Worm (Caenorhabditis elegans) whole organism, L4/young adult: Measurements from ENCODE around the gene F46C8.1.

ENCODE experiments used
- W03F9.2 ChIP-seq: fragments of 150-350 bp; optimal IDR thresholded peaks from 2 replicates; lab custom pipeline; 2014; ENCODE audit warnings: missing biosample characterization, missing genetic modification characterization
- dao-5 ChIP-seq: sonication (generic microtip); optimal IDR thresholded peaks from 2 replicates; lab custom pipeline; 2016; ENCODE audit warnings: missing genotype, missing genetic modification characterization, moderate library complexity, missing compliant biosample characterization
- him-1 ChIP-seq: sonication (generic microtip); optimal IDR thresholded peaks from 2 replicates; lab custom pipeline; 2016; ENCODE audit warnings: missing genotype, missing genetic modification reagents, missing genetic modification characterization, missing compliant biosample characterization

F46C8.1 gene

ce11 chrX:7573172-7573571, 24.9 kb downstream of the F46C8.1 start:
- no peak for TF ChIP-seq him-1 (tag; lab: Kevin White, UChicago)
- TF ChIP-seq dao-5 (tag; lab: Kevin White, UChicago) = no peak
- no peak for TF ChIP-seq W03F9.2 (tag; lab: Kevin White, UChicago)

ce11 chrX:7573572-7573628, 25.1 kb downstream of the F46C8.1 start, which contains the start of the genes unc-98 and F08C6.18:
Gene unc-98, minus strand, starts transcription at chrX:7573619.
Gene F08C6.18, minus strand, starts transcription at chrX:7573628.
- TF ChIP-seq dao-5 (tag; lab: Kevin White, UChicago) (no peak), W03F9.2 (tag; lab: Kevin White, UChicago) (no peak)

DNA sequence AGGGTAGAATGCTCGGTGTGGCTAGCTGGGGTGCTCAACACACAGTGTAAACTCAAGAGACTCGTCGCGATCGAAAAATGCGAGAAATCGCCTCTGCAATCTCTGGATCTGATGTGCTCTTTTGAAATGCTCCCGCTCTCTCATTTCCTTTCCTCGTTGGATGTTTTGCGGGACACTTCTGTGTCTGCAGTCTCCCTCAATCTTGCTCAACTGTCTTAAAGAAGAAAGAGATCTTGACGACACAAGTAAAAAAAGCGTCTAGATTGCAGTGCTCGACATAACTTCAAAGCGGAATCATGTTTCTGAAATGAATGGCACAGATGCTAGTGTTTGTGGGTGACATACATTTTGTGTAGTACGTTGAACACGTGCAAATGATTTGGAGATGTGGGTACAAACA, 25.4 kb downstream of the F46C8.1 start:
- TF ChIP-seq him-1 (tag; lab: Kevin White, UChicago) = no peak
- TF ChIP-seq W03F9.2 (tag; lab: Kevin White, UChicago) = no peak
- TF ChIP-seq dao-5 (tag; lab: Kevin White, UChicago) = no peak

ce11 chrX:7575939-7576338, 27.7 kb downstream of the F46C8.1 start:
- no peak for TF ChIP-seq dao-5 (tag; lab: Kevin White, UChicago)
- TF ChIP-seq him-1 (tag; lab: Kevin White, UChicago) = no peak
- TF ChIP-seq W03F9.2 (tag; lab: Kevin White, UChicago) = no peak

DNA sequence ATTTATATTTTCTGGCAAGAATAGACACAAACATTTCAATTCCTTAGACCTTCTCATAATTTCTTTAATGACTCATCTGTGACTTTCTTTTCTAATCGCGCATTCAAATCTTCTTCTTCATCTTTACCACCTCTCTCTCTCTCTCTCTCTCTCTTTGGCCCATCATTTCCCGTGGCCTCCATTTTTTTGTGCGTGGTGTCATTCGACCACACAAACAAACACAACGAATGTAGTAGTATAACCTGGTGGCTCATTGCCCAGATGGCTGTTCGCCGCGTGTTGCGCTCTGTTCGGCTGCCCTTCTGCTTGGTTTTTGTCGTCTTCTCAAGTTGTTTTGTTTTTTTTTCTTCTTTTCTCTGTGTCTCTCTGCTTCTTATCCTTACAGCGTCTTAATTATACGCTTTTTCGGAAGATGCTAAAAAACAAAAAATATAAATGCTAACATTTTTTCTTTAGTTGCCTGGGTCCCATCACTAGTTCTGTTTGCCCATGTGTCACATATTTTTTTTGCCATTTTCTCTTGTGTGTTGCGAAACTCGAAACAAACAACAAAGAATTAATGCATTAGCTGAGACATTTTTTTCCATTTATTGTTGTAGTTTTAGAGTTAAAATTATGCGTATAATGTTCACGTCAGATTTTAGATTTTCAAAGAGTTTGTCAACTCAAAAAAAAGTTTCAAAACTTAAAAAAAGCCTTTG, 29.4 kb downstream of the F46C8.1 start:
- TF ChIP-seq W03F9.2 (tag; lab: Kevin White, UChicago) (no peak), dao-5 (tag; lab: Kevin White, UChicago) (no peak), him-1 (tag; lab: Kevin White, UChicago) (no peak)

- no peak for TF ChIP-seq W03F9.2 (tag; lab: Kevin White, UChicago)
- TF ChIP-seq him-1 (tag; lab: Kevin White, UChicago) = no peak
- TF ChIP-seq dao-5 (tag; lab: Kevin White, UChicago) = no peak
These were observed 30.1 kb downstream of the F46C8.1 start for ce11 chrX:7578308-7578707.

ce11 chrX:7582223-7582622, 34.0 kb downstream of the F46C8.1 start:
- TF ChIP-seq dao-5 (tag; lab: Kevin White, UChicago) = no peak
- TF ChIP-seq him-1 (tag; lab: Kevin White, UChicago) = no peak
- no peak for TF ChIP-seq W03F9.2 (tag; lab: Kevin White, UChicago)

- TF ChIP-seq him-1 (tag; lab: Kevin White, UChicago) = no peak
These were observed 35.7 kb downstream of the F46C8.1 start for ce11 chrX:7583930-7584329.

ce11 chrX:7585610-7586259, 37.5 kb downstream of the F46C8.1 start, which contains the start of gene adt-2:
Gene adt-2, plus strand, starts transcription at chrX:7586209.
- TF ChIP-seq him-1 (tag; lab: Kevin White, UChicago) (no peak), W03F9.2 (tag; lab: Kevin White, UChicago) (no peak), dao-5 (tag; lab: Kevin White, UChicago) (no peak)

ce11 chrX:7586588-7586987, 38.3 kb downstream of the F46C8.1 start:
- no peak for TF ChIP-seq W03F9.2 (tag; lab: Kevin White, UChicago)
- TF ChIP-seq dao-5 (tag; lab: Kevin White, UChicago) = no peak
- no peak for TF ChIP-seq him-1 (tag; lab: Kevin White, UChicago)

- TF ChIP-seq W03F9.2 (tag; lab: Kevin White, UChicago) (no peak), dao-5 (tag; lab: Kevin White, UChicago) (no peak), him-1 (tag; lab: Kevin White, UChicago) (no peak)
These were observed 39.5 kb downstream of the F46C8.1 start for ce11 chrX:7587741-7588235.

ce11 chrX:7590756-7591155, 42.5 kb downstream of the F46C8.1 start:
- TF ChIP-seq him-1 (tag; lab: Kevin White, UChicago) (no peak), W03F9.2 (tag; lab: Kevin White, UChicago) (no peak), dao-5 (tag; lab: Kevin White, UChicago) (no peak)

- no peak for TF ChIP-seq W03F9.2 (tag; lab: Kevin White, UChicago)
- TF ChIP-seq dao-5 (tag; lab: Kevin White, UChicago) = no peak
- TF ChIP-seq him-1 (tag; lab: Kevin White, UChicago) = no peak
These were observed 45.8 kb downstream of the F46C8.1 start for ce11 chrX:7593931-7594544.

DNA sequence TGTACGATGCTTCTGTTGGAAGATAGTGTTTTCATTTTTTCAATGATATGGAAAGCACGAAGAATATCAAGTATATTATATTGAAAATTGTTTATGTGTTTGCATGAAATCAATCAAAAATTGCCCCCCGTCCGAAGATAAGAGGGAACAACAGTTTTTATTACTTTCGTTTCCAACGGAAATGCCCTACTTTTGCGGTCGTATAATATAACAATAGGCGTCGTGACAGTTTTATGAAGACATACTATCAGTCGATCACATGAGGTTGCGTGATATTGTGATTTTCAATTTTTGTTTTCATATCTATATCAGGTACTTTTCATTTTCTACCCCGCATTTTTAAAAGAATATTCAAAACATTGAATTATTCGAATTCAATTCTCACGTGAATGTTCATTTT, 47.8 kb downstream of the F46C8.1 start:
- TF ChIP-seq him-1 (tag; lab: Kevin White, UChicago) = no peak
- no peak for TF ChIP-seq dao-5 (tag; lab: Kevin White, UChicago)
- no peak for TF ChIP-seq W03F9.2 (tag; lab: Kevin White, UChicago)
